Fruit fly (Drosophila melanogaster): ENCODE data around the gene Rac1.
A peak's percentile ranks its signal among the peaks of the same experiment; 100 is the strongest.

Gene Rac1

DNA sequence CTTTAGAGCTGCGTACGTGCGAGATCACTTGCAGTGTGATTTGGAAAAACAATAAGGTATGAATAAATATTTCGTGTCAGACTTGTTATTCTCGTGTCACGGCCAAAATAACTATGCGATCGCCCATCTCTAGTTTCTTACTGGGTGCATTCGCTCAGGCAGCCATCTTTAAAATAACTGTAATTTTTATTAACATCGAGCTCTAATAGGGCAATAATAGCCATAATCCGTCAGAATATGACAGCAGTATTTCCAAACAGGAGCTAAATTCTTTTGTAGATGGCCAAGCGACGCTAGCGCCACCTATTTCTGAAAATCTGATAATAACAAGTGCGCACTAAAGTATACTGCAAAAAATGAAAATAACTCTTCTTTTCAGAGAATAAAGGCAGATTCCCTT lies 49.6 kb upstream of the Rac1 start (continued):
- TF ChIP-seq CG12236 (GFP tag; optimal IDR thresholded peaks at IDR 0.05) (peak; percentile 30), CG13624 (GFP tag; optimal IDR thresholded peaks at IDR 0.05) (peak; percentile 50), Bteb2 (GFP tag; optimal IDR thresholded peaks at IDR 0.05) (no peak), CG34224 (GFP tag; IDR thresholded peaks at IDR 0.05; ENCODE audit: partially characterized antibody) (peak; percentile 92), CG17829 (tag; optimal IDR thresholded peaks at IDR 0.05) (peak; percentile 53), CG16813 (GFP tag; IDR thresholded peaks at IDR 0.05; ENCODE audit: partially characterized antibody) (peak; percentile 90), HLH3B (GFP tag; IDR thresholded peaks at IDR 0.05) (0 out of 2 replicates have a peak, but pooled peaks have one; percentile 33), az2 (GFP tag; optimal IDR thresholded peaks at IDR 0.05) (peak; percentile 41), CG6854 (GFP tag; optimal IDR thresholded peaks at IDR 0.05) (no peak), repo (GFP tag; optimal IDR thresholded peaks at IDR 0.05) (peak; percentile 11), Rfx (GFP tag; IDR thresholded peaks at IDR 0.05) (peak; percentile 51), Awh (GFP tag; IDR thresholded peaks at IDR 0.05) (no peak), run (tag; optimal IDR thresholded peaks at IDR 0.05) (no peak), crc (GFP tag; optimal IDR thresholded peaks at IDR 0.05) (no peak), Abd-B (GFP tag; optimal IDR thresholded peaks at IDR 0.05) (peak; percentile 43), CG2129 (GFP tag; IDR thresholded peaks at IDR 0.05; ENCODE audit: partially characterized antibody) (peak; percentile 94), shn (GFP tag; optimal IDR thresholded peaks at IDR 0.05) (peak; percentile 28), mirr (GFP tag; optimal IDR thresholded peaks at IDR 0.05) (no peak), MTF-1 (GFP tag; optimal IDR thresholded peaks at IDR 0.05; ENCODE audit: borderline replicate concordance) (no peak), Camta (GFP tag; optimal IDR thresholded peaks at IDR 0.05) (no peak), usp (GFP tag; optimal IDR thresholded peaks at IDR 0.05) (no peak), nerfin-2 (GFP tag; IDR thresholded peaks at IDR 0.05; ENCODE audit: partially characterized antibody) (peak; percentile 73), Tbp (GFP tag; optimal IDR thresholded peaks at IDR 0.05) (no peak), kah (GFP tag; optimal IDR thresholded peaks at IDR 0.05) (peak; percentile 11), sens (GFP tag) (peak; percentile 86), chinmo (GFP tag; IDR thresholded peaks at IDR 0.05; ENCODE audit: partially characterized antibody) (peak; percentile 83; the same call in 2 of the 4 replicates), NK7.1 (GFP tag; optimal IDR thresholded peaks at IDR 0.05) (peak; percentile 48), unpg (GFP tag; optimal IDR thresholded peaks at IDR 0.05) (peak; percentile 48), CG31224 (GFP tag; IDR thresholded peaks at IDR 0.05) (no peak), CG15011 (GFP tag; optimal IDR thresholded peaks at IDR 0.05) (no peak), Drgx (GFP tag; IDR thresholded peaks at IDR 0.05) (no peak), hth (optimal IDR thresholded peaks at IDR 0.05) (no peak), Mrtf (GFP tag; IDR thresholded peaks at IDR 0.05) (no peak), CG12155 (GFP tag; optimal IDR thresholded peaks at IDR 0.05) (peak; percentile 30), jumu (GFP tag; optimal IDR thresholded peaks at IDR 0.05) (no peak), Lpt (GFP tag; optimal IDR thresholded peaks at IDR 0.05) (no peak), Side (GFP tag; optimal IDR thresholded peaks at IDR 0.05) (no peak), salm (tag; optimal IDR thresholded peaks at IDR 0.05) (peak; percentile 66), Dad (GFP tag; optimal IDR thresholded peaks at IDR 0.05) (no peak), CG17361 (GFP tag; IDR thresholded peaks at IDR 0.05) (peak; percentile 40; the same call in 2 of the 3 replicates), CG1529 (GFP tag; optimal IDR thresholded peaks at IDR 0.05) (no peak), dmrt99B (tag; optimal IDR thresholded peaks at IDR 0.05) (peak; percentile 45), CG9876 (GFP tag; optimal IDR thresholded peaks at IDR 0.05) (no peak), stwl (tag; optimal IDR thresholded peaks at IDR 0.05) (peak; percentile 79), H2.0 (GFP tag; IDR thresholded peaks at IDR 0.05) (no peak), gce (GFP tag; IDR thresholded peaks at IDR 0.05) (no peak), CG15601 (tag; optimal IDR thresholded peaks at IDR 0.05) (peak; percentile 18), CG10959 (GFP tag; IDR thresholded peaks at IDR 0.05) (no peak), CG32772 (GFP tag; IDR thresholded peaks at IDR 0.05) (no peak), Hand (GFP tag; optimal IDR thresholded peaks at IDR 0.05) (no peak), CG12219 (GFP tag; optimal IDR thresholded peaks at IDR 0.05) (peak; percentile 7), CG17186 (GFP tag; optimal IDR thresholded peaks at IDR 0.05) (peak; percentile 19)

All from whole organism, embryonic.